Worm (Caenorhabditis elegans) whole organism, L4 larva: ENCODE measurements around the gene T13A10.1.

Experiments
- R02D3.7 ChIP-seq: fragments of 150-350 bp; sonication (generic microtip); optimal IDR thresholded peaks from 3 replicates; lab custom pipeline; 2014; ENCODE audit warnings: missing biosample characterization, missing genetic modification characterization
- lin-1 ChIP-seq: fragments of 200-800 bp; sonication (Bioruptor generic); IDR thresholded peaks from 2 replicates; pipeline ENCODE4 v1.3.6; 2022; ENCODE audit warnings: missing genetic modification reagents, missing genetic modification characterization, missing compliant biosample characterization
- mxl-3 ChIP-seq: fragments of 200-800 bp; sonication (Bioruptor generic); optimal IDR thresholded peaks from 2 replicates; lab custom pipeline; 2018; ENCODE audit warnings: mild to moderate bottlenecking, missing genetic modification characterization, missing compliant biosample characterization
- ztf-11 ChIP-seq: fragments of 150-350 bp; optimal IDR thresholded peaks from 2 replicates; lab custom pipeline; 2014; ENCODE audit warnings: missing biosample characterization, missing genetic modification characterization

ce11 chrIV:6294081-6294480 is 18.2 kb downstream of the T13A10.1 start, which contains the start of gene hil-2:
- TF ChIP-seq ztf-11 (tag; lab: Kevin White, UChicago) (no peak), mxl-3 (GFP tag; lab: Kevin White, UChicago) (no peak), lin-1 (GFP tag; lab: Robert Waterston, UW) (no peak), R02D3.7 (no peak)
